Fruit fly (Drosophila melanogaster): ENCODE data around the gene Ranbp21.

Gene Ranbp21

dm6 chrX:19615990-19616663 lies 35.9 kb downstream of the Ranbp21 start, which contains the start of gene CG14210 (continued):
- TF ChIP-seq E2f2 (GFP tag; IDR thresholded peaks at IDR 0.05) (peak; percentile 91), CG17359 (tag; optimal IDR thresholded peaks at IDR 0.05) (no peak), usp (GFP tag; optimal IDR thresholded peaks at IDR 0.05) (no peak), CG34422 (GFP tag; IDR thresholded peaks at IDR 0.05) (no peak; the same call in 2 of the 3 replicates), ac (GFP tag; optimal IDR thresholded peaks at IDR 0.05) (no peak), Ravus (GFP tag; IDR thresholded peaks at IDR 0.05) (no peak), CG7839 (tag; optimal IDR thresholded peaks at IDR 0.05) (no peak), ase (GFP tag; IDR thresholded peaks at IDR 0.05) (no peak), mld (GFP tag; IDR thresholded peaks at IDR 0.05; ENCODE audit: partially characterized antibody) (0 out of 3 replicates have a peak, but pooled peaks have one; percentile 53), da (GFP tag; optimal IDR thresholded peaks at IDR 0.05) (no peak), CG2202 (tag; optimal IDR thresholded peaks at IDR 0.05) (no peak), Dref (GFP tag; IDR thresholded peaks at IDR 0.05) (peak; percentile 84), Hand (GFP tag; optimal IDR thresholded peaks at IDR 0.05) (no peak), bsh (GFP tag; optimal IDR thresholded peaks at IDR 0.05) (no peak), CG2678 (tag; optimal IDR thresholded peaks at IDR 0.05) (no peak), CG3838 (GFP tag; optimal IDR thresholded peaks at IDR 0.05) (no peak), CG33557 (GFP tag; optimal IDR thresholded peaks at IDR 0.05) (no peak), CG11093 (GFP tag; IDR thresholded peaks at IDR 0.05) (no peak), MTF-1 (GFP tag; optimal IDR thresholded peaks at IDR 0.05; ENCODE audit: borderline replicate concordance) (no peak), CG11504 (tag; optimal IDR thresholded peaks at IDR 0.05) (no peak), Scr (GFP tag; IDR thresholded peaks at IDR 0.05; ENCODE audit: partially characterized antibody) (peak; percentile 66), otp (GFP tag; IDR thresholded peaks at IDR 0.05) (no peak), exex (tag; optimal IDR thresholded peaks at IDR 0.05) (no peak), CG10462 (GFP tag; optimal IDR thresholded peaks at IDR 0.05) (no peak), Ada2b (GFP tag; IDR thresholded peaks at IDR 0.05) (no peak), run (tag; optimal IDR thresholded peaks at IDR 0.05) (no peak), CG12236 (GFP tag; optimal IDR thresholded peaks at IDR 0.05) (no peak), Xbp1 (GFP tag; optimal IDR thresholded peaks at IDR 0.05) (no peak), CG11723 (GFP tag; optimal IDR thresholded peaks at IDR 0.05) (no peak), CG14441 (GFP tag; IDR thresholded peaks at IDR 0.05) (no peak)

- TF ChIP-seq az2 (GFP tag; optimal IDR thresholded peaks at IDR 0.05) (no peak), Ptx1 (GFP tag; IDR thresholded peaks at IDR 0.05) (no peak), ci (GFP tag; IDR thresholded peaks at IDR 0.05) (peak; percentile 89), chm (GFP tag; IDR thresholded peaks at IDR 0.05) (peak; percentile 74), zen (tag; optimal IDR thresholded peaks at IDR 0.05) (no peak), dan (GFP tag; IDR thresholded peaks at IDR 0.05) (no peak), exex (tag; optimal IDR thresholded peaks at IDR 0.05) (peak; percentile 7), scrt (GFP tag; optimal IDR thresholded peaks at IDR 0.05) (peak; percentile 70), Adf1 (GFP tag; IDR thresholded peaks at IDR 0.05) (no peak), so (GFP tag; IDR thresholded peaks at IDR 0.05) (peak; percentile 51; the same call in 1 of the 3 replicates), sim (GFP tag; IDR thresholded peaks at IDR 0.05) (no peak), CG6683 (GFP tag; optimal IDR thresholded peaks at IDR 0.05) (peak; percentile 60), Optix (GFP tag; IDR thresholded peaks at IDR 0.05) (no peak), aop (GFP tag; IDR thresholded peaks at IDR 0.05) (no peak), CG5180 (GFP tag; optimal IDR thresholded peaks at IDR 0.05) (no peak), CG14441 (GFP tag; IDR thresholded peaks at IDR 0.05) (no peak), Pdp1 (GFP tag; optimal IDR thresholded peaks at IDR 0.05) (peak in 1 of 2 experiments; percentile 39), dmrt99B (tag; optimal IDR thresholded peaks at IDR 0.05) (no peak), CG11456 (GFP tag; IDR thresholded peaks at IDR 0.05) (0 out of 3 replicates have a peak, but pooled peaks have one; percentile 33), CG32767 (GFP tag; IDR thresholded peaks at IDR 0.05) (no peak), Jarid2 (GFP tag; optimal IDR thresholded peaks at IDR 0.05) (no peak), CG2202 (tag; optimal IDR thresholded peaks at IDR 0.05) (peak; percentile 19), CG12659 (GFP tag; optimal IDR thresholded peaks at IDR 0.05) (peak; percentile 70)
These were observed 38.6 kb downstream of the Ranbp21 start for dm6 chrX:19613473-19613872.

All from whole organism, embryonic.